Worm (Caenorhabditis elegans) whole organism, L4 larva: ENCODE measurements around the gene C08F11.17.

ENCODE experiments used
- aly-2 ChIP-seq: sonication (generic microtip); optimal IDR thresholded peaks from 2 replicates; lab custom pipeline; 2018; ENCODE audit warnings: missing biosample characterization, missing genetic modification characterization
- ama-1 ChIP-seq: fragments of 150-350 bp; optimal IDR thresholded peaks from 2 replicates; lab custom pipeline; 2014; ENCODE audit warnings: inconsistent platforms, mixed read lengths
- ceh-62 ChIP-seq: sonication (generic microtip); optimal IDR thresholded peaks from 2 replicates; lab custom pipeline; 2017; ENCODE audit warnings: missing biosample characterization, missing genetic modification characterization
- daf-12 ChIP-seq: fragments of 150-350 bp; optimal IDR thresholded peaks from 2 replicates; lab custom pipeline; 2014; ENCODE audit warnings: missing biosample characterization, missing genetic modification reagents, missing genetic modification characterization
- dpl-1 ChIP-seq: fragments of 150-350 bp; optimal IDR thresholded peaks from 2 replicates; lab custom pipeline; 2014; ENCODE audit warnings: missing biosample characterization, missing genetic modification reagents, missing genetic modification characterization
- nhr-102 ChIP-seq: sonication (generic microtip); optimal IDR thresholded peaks from 2 replicates; lab custom pipeline; 2016; ENCODE audit warnings: mild to moderate bottlenecking, missing genetic modification characterization, moderate library complexity, missing compliant biosample characterization
- nhr-48 ChIP-seq: sonication (generic microtip); optimal IDR thresholded peaks from 2 replicates; lab custom pipeline; 2016; ENCODE audit warnings: mild to moderate bottlenecking, missing genetic modification characterization, missing compliant biosample characterization
- nhr-76 ChIP-seq: fragments of 150-350 bp; optimal IDR thresholded peaks from 2 replicates; lab custom pipeline; 2014; ENCODE audit warnings: missing biosample characterization, missing genetic modification characterization
- pha-4 ChIP-seq, 2 experiments: fragments of 150-350 bp in 1 of 2; fragments of 200-800 bp in 1 of 2; sonication (Bioruptor generic) in 1 of 2; IDR thresholded peaks in 1 of 2; optimal IDR thresholded peaks in 1 of 2; 2 replicates each; pipeline versions ENCODE4 v1.3.6 to Lab custom; 2014 to 2022; ENCODE audit warnings: missing genetic modification characterization in 2 of 2, missing genetic modification reagents in 2 of 2, missing biosample characterization in 1 of 2, missing compliant biosample characterization in 1 of 2
- spr-3 ChIP-seq: fragments of 200-800 bp; sonication (Bioruptor generic); optimal IDR thresholded peaks from 2 replicates; lab custom pipeline; 2018; ENCODE audit warnings: mild to moderate bottlenecking, missing genetic modification characterization, missing compliant biosample characterization
- unc-39 ChIP-seq: sonication (generic microtip); optimal IDR thresholded peaks from 2 replicates; lab custom pipeline; 2017; ENCODE audit warnings: missing biosample characterization, missing genetic modification characterization
- unc-62 ChIP-seq, 3 experiments: fragments of 150-350 bp in 1 of 3; sonication (generic microtip); optimal IDR thresholded peaks in 2 of 3; peaks in 1 of 3; 1 replicate in 1 of 3; 2 replicates in 2 of 3; lab custom pipeline; 2014 to 2017; ENCODE audit warnings: missing biosample characterization in 3 of 3, missing genetic modification characterization in 3 of 3, missing genetic modification reagents in 3 of 3, missing genotype in 1 of 3

DNA sequence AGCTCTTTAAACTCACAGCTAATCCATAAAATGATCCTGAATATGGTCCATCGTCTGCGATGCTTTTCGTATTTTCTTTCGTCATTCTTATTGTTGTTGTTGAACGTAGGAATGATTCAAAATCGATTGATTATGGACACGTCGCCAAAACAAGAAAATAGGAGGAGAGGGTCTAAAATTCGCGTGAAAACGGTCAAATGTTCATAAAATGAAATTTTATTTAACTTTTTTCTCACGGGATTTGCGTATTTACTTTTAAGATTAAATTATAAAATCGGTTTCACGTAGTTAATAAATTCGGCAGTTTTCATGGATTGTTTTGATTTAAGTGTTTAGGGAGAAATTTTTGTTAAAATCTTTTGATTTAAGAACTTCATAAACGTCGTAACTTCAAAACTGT, 1.0 kb downstream of the C08F11.17 start, which contains the start of gene C08F11.10:
- no peak for TF ChIP-seq ceh-62
- TF ChIP-seq dpl-1: no peak
- no peak for TF ChIP-seq aly-2
- TF ChIP-seq nhr-48 (tag; lab: Kevin White, UChicago): no peak
- no peak for TF ChIP-seq ama-1 (lab: Kevin White, UChicago)
- TF ChIP-seq unc-39 (tag; lab: Kevin White, UChicago): no peak
- no peak for TF ChIP-seq pha-4 (GFP tag; IDR thresholded peaks at IDR 0.05; lab: Robert Waterston, UW)
- no peak for TF ChIP-seq pha-4 (tag; optimal IDR thresholded peaks at IDR 0.05; lab: Kevin White, UChicago)
- no peak for TF ChIP-seq nhr-102
- TF ChIP-seq spr-3: no peak
- TF ChIP-seq unc-62 (GFP tag; optimal IDR thresholded peaks at IDR 0.05 in 1 of 2; lab: Kevin White, UChicago): no peak
- TF ChIP-seq unc-62 (tag; optimal IDR thresholded peaks at IDR 0.05; lab: Kevin White, UChicago): no peak
- no peak for TF ChIP-seq daf-12
- no peak for TF ChIP-seq nhr-76 (tag; lab: Kevin White, UChicago)
